Fruit fly (Drosophila melanogaster): ENCODE data around the gene Adat1.

DNA sequence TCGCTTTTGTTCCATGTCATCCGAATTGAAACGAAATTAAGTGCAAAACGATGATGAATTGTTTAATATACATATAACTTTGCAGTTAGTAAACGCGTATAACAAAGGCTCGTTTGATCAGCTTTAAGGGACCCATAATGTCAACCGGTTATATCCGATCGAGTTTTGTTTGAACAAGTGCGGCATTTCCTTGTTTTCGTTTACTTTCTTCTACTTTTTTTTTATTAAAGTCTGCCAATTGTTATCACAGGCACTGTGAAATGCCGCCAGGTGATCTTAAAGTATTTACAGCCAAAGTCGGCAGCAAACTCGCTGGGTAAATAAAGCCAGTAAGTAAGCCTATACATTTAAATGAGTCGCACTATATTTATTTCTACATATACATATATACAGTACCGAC, 4.2 kb downstream of the Adat1 start:
- TF ChIP-seq usp (GFP tag; optimal IDR thresholded peaks at IDR 0.05): no peak
- TF ChIP-seq OdsH (GFP tag; optimal IDR thresholded peaks at IDR 0.05): peak; percentile 13
- TF ChIP-seq Dfd (GFP tag; optimal IDR thresholded peaks at IDR 0.05): no peak
- no peak for TF ChIP-seq psq (GFP tag; optimal IDR thresholded peaks at IDR 0.05)
- TF ChIP-seq Sp1 (GFP tag; optimal IDR thresholded peaks at IDR 0.05): no peak

Measured in whole organism, wandering third instar larva.